Fruit fly (Drosophila melanogaster) Kc167 (cell line): Measurements from ENCODE around the gene CG14689.

ENCODE experiments used
- Myc ChIP-seq: fragments of >200 bp; optimal IDR thresholded peaks from 2 replicates; lab custom pipeline; 2017; ENCODE audit warnings: missing external identifiers
- psq ChIP-seq: fragments of >200 bp; optimal IDR thresholded peaks from 2 replicates; lab custom pipeline; 2017; ENCODE audit warnings: missing external identifiers

- TF ChIP-seq psq (lab: Kevin White, UChicago) (no peak), Myc (lab: Kevin White, UChicago) (no peak)
Observed at dm6 chr3R:10711148-10711547, at the start of gene CG14689.
